Worm (Caenorhabditis elegans) whole organism, L2 larva: ENCODE data around the gene trp-1.
A peak's percentile ranks its signal among the peaks of the same experiment; 100 is the strongest.

Experiments
- C34F6.9 ChIP-seq: fragments of 150-350 bp; optimal IDR thresholded peaks from 2 replicates; lab custom pipeline; 2014; ENCODE audit warnings: missing biosample characterization, missing genetic modification characterization
- F13H6.1 ChIP-seq: sonication (generic microtip); optimal IDR thresholded peaks from 2 replicates; lab custom pipeline; 2016; ENCODE audit warnings: missing genetic modification characterization, missing compliant biosample characterization
- R02D3.7 ChIP-seq: fragments of 150-350 bp; optimal IDR thresholded peaks from 2 replicates; lab custom pipeline; 2014; ENCODE audit warnings: missing biosample characterization, missing genetic modification characterization
- Y55F3AM.14 ChIP-seq: fragments of 200-800 bp; sonication (Bioruptor generic); optimal IDR thresholded peaks from 2 replicates; lab custom pipeline; 2018; ENCODE audit warnings: mild to moderate bottlenecking, missing genetic modification characterization, missing compliant biosample characterization
- ZK546.5 ChIP-seq: sonication (generic microtip); optimal IDR thresholded peaks from 2 replicates; lab custom pipeline; 2017; ENCODE audit warnings: missing biosample characterization, missing genetic modification characterization
- aly-2 ChIP-seq: fragments of 150-350 bp; optimal IDR thresholded peaks from 2 replicates; lab custom pipeline; 2014; ENCODE audit warnings: missing biosample characterization, missing genetic modification characterization
- blmp-1 ChIP-seq: sonication (generic microtip); optimal IDR thresholded peaks from 2 replicates; lab custom pipeline; 2017; ENCODE audit warnings: missing genetic modification characterization, mild to moderate bottlenecking, missing compliant biosample characterization, antibody characterized with exemption, moderate library complexity; ENCODE audit not compliant: insufficient read depth
- ceh-82 ChIP-seq: fragments of 150-350 bp; optimal IDR thresholded peaks from 2 replicates; lab custom pipeline; 2014; ENCODE audit warnings: missing biosample characterization, missing genetic modification characterization
- crh-2 ChIP-seq: sonication (generic microtip); optimal IDR thresholded peaks from 2 replicates; lab custom pipeline; 2017; ENCODE audit warnings: missing biosample characterization, missing genetic modification characterization
- dmd-4 ChIP-seq: sonication (generic microtip); optimal IDR thresholded peaks from 2 replicates; lab custom pipeline; 2017; ENCODE audit warnings: missing biosample characterization, missing genetic modification characterization
- egl-27 ChIP-seq: sonication (generic microtip); optimal IDR thresholded peaks from 3 replicates; lab custom pipeline; 2017; ENCODE audit warnings: missing biosample characterization, missing genetic modification reagents, missing genetic modification characterization
- elt-3 ChIP-seq: sonication (generic microtip); optimal IDR thresholded peaks from 2 replicates; lab custom pipeline; 2017; ENCODE audit warnings: missing biosample characterization, missing genetic modification characterization
- fos-1 ChIP-seq: fragments of 150-350 bp; optimal IDR thresholded peaks from 2 replicates; lab custom pipeline; 2014; ENCODE audit warnings: missing biosample characterization, missing genetic modification characterization
- gmeb-1 ChIP-seq: fragments of 150-350 bp; optimal IDR thresholded peaks from 2 replicates; lab custom pipeline; 2014; ENCODE audit warnings: missing biosample characterization, missing genetic modification characterization
- lin-11 ChIP-seq: fragments of 150-350 bp; sonication (generic microtip); optimal IDR thresholded peaks from 2 replicates; lab custom pipeline; 2014; ENCODE audit warnings: missing biosample characterization, missing genetic modification characterization, inconsistent platforms, mixed read lengths
- lin-13 ChIP-seq: fragments of 150-350 bp; optimal IDR thresholded peaks from 2 replicates; lab custom pipeline; 2014; ENCODE audit warnings: missing biosample characterization, missing genetic modification reagents, missing genetic modification characterization
- lsy-2 ChIP-seq, 2 experiments: fragments of 150-350 bp in 1 of 2; sonication (generic microtip) in 1 of 2; optimal IDR thresholded peaks; 2 replicates each; lab custom pipeline; 2014 to 2017; ENCODE audit warnings: missing biosample characterization in 2 of 2, missing genetic modification characterization in 2 of 2
- mdl-1 ChIP-seq, 2 experiments: fragments of 150-350 bp in 1 of 2; sonication (generic microtip) in 1 of 2; optimal IDR thresholded peaks; 2 replicates each; lab custom pipeline; 2017; ENCODE audit warnings: missing biosample characterization in 2 of 2, missing genetic modification characterization in 2 of 2
- nhr-10 ChIP-seq: sonication (generic microtip); optimal IDR thresholded peaks from 2 replicates; lab custom pipeline; 2017; ENCODE audit warnings: missing biosample characterization, missing genetic modification characterization
- nhr-11 ChIP-seq: fragments of 150-350 bp; optimal IDR thresholded peaks from 2 replicates; lab custom pipeline; 2014; ENCODE audit warnings: missing biosample characterization, missing genetic modification characterization
- nhr-12 ChIP-seq: fragments of 150-350 bp; optimal IDR thresholded peaks from 2 replicates; lab custom pipeline; 2014; ENCODE audit warnings: missing biosample characterization, missing genetic modification characterization
- nhr-129 ChIP-seq: fragments of 150-350 bp; optimal IDR thresholded peaks from 2 replicates; lab custom pipeline; 2014; ENCODE audit warnings: missing biosample characterization, missing genetic modification characterization
- nhr-21 ChIP-seq: fragments of 150-350 bp; optimal IDR thresholded peaks from 2 replicates; lab custom pipeline; 2014; ENCODE audit warnings: missing biosample characterization, missing genetic modification characterization
- nhr-23 ChIP-seq: fragments of 150-350 bp; optimal IDR thresholded peaks from 2 replicates; lab custom pipeline; 2014; ENCODE audit warnings: missing biosample characterization, missing genetic modification reagents, missing genetic modification characterization
- peb-1 ChIP-seq: fragments of 150-350 bp; optimal IDR thresholded peaks from 2 replicates; lab custom pipeline; 2014; ENCODE audit warnings: missing biosample characterization, missing genetic modification characterization
- sem-4 ChIP-seq: fragments of 150-350 bp; optimal IDR thresholded peaks from 2 replicates; lab custom pipeline; 2014; ENCODE audit warnings: missing biosample characterization, missing genetic modification reagents, missing genetic modification characterization
- skn-1 ChIP-seq: sonication (generic microtip); optimal IDR thresholded peaks from 2 replicates; lab custom pipeline; 2017; ENCODE audit warnings: missing biosample characterization, missing genetic modification characterization
- sma-9 ChIP-seq, 2 experiments: fragments of 150-350 bp in 1 of 2; sonication (generic microtip) in 1 of 2; optimal IDR thresholded peaks; 2 replicates each; lab custom pipeline; 2014 to 2016; ENCODE audit warnings: missing genetic modification characterization in 2 of 2, mild to moderate bottlenecking in 1 of 2, missing biosample characterization in 1 of 2, missing compliant biosample characterization in 1 of 2, missing genetic modification reagents in 1 of 2, moderate library complexity in 1 of 2
- snpc-4 ChIP-seq: fragments of 150-350 bp; optimal IDR thresholded peaks from 2 replicates; lab custom pipeline; 2014; ENCODE audit warnings: missing biosample characterization, missing genetic modification characterization
- unc-55 ChIP-seq: fragments of 150-350 bp; sonication (generic microtip); optimal IDR thresholded peaks from 3 replicates; lab custom pipeline; 2014; ENCODE audit warnings: missing biosample characterization, missing genetic modification reagents, missing genetic modification characterization
- ztf-1 ChIP-seq: fragments of 200-800 bp; sonication (Bioruptor generic); conservative IDR thresholded peaks from 2 replicates; pipeline ENCODE4 v1.3.6; 2022; ENCODE audit warnings: missing genetic modification characterization, missing compliant biosample characterization
- ztf-11 ChIP-seq: sonication (generic microtip); optimal IDR thresholded peaks from 2 replicates; lab custom pipeline; 2017; ENCODE audit warnings: missing biosample characterization, missing genetic modification characterization
- ztf-4 ChIP-seq: fragments of 150-350 bp; optimal IDR thresholded peaks from 2 replicates; lab custom pipeline; 2014; ENCODE audit warnings: missing biosample characterization, missing genetic modification characterization

Gene trp-1

DNA sequence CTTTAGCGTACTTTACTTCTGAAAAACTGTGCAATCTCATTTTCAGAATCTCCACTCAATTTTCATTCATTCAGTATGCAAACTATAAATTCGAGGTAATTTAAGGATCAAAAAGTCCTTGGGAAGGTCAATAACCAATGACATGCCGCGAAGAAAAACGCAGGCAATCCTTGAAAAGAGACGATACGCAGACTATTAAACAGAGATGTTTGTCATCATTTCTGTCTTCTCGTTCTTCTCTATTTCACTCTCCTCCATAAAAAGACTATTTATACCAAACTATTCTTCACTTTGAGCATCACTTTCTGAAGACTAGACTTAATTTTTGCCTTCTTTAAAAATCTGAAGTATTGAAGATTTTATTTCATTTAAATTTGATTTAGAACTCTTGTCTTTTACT is 17.2 kb downstream of the trp-1 start, which contains the start of gene C02D5.4:
Gene C02D5.4, plus strand, starts transcription at position 41 of the 400 bp plus-strand sequence.
- TF ChIP-seq skn-1 (tag; lab: Kevin White, UChicago) = peak; percentile 99
- no peak for TF ChIP-seq gmeb-1 (tag; lab: Kevin White, UChicago)
- TF ChIP-seq unc-55 (GFP tag; lab: Kevin White, UChicago) = peak; percentile 21
- TF ChIP-seq nhr-21 (tag; lab: Kevin White, UChicago) = no peak
- TF ChIP-seq C34F6.9 (tag; lab: Kevin White, UChicago) = peak; percentile 30
- no peak for TF ChIP-seq nhr-11 (tag; lab: Kevin White, UChicago)
- no peak for TF ChIP-seq sem-4 (tag; lab: Kevin White, UChicago)
- TF ChIP-seq fos-1 = peak; percentile 40
- peak; percentile 53 for TF ChIP-seq sma-9 (GFP tag; optimal IDR thresholded peaks at IDR 0.05; lab: Kevin White, UChicago)
- no peak for TF ChIP-seq sma-9 (tag; optimal IDR thresholded peaks at IDR 0.05; lab: Kevin White, UChicago)
- peak; percentile 22 for TF ChIP-seq nhr-129 (tag; lab: Kevin White, UChicago)
- no peak for TF ChIP-seq lin-11 (tag; lab: Kevin White, UChicago)
- no peak for TF ChIP-seq nhr-10 (tag; lab: Kevin White, UChicago)

DNA sequence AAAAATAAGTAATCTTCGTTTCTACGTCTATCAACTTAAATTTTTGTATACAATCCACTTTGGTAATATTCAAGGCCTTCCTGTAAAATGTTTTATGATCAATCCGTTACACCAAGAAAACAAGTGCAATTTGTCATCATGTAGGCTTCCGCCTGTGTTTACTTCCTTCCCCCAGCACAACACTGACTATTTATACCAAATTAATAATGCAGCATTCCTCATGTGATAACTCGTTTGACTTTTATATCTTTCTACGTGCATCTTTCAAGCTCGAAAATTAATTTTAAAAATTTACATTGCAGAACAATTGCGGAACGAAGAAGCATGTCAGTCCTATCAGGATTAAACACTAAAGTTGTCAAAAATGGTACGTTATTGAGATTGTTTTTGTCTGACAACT is 19.5 kb downstream of the trp-1 start, which contains the start of gene gsto-2:
Gene gsto-2, plus strand, starts transcription at position 301 of the 400 bp plus-strand sequence.
- TF ChIP-seq mdl-1 (tag; optimal IDR thresholded peaks at IDR 0.05; lab: Kevin White, UChicago) = no peak
- TF ChIP-seq nhr-11 (tag; lab: Kevin White, UChicago) = no peak
- TF ChIP-seq ztf-11 = no peak
- no peak for TF ChIP-seq ztf-4 (tag; lab: Kevin White, UChicago)
- no peak for TF ChIP-seq blmp-1 (tag; lab: Kevin White, UChicago)
- no peak for TF ChIP-seq skn-1 (tag; lab: Kevin White, UChicago)
- TF ChIP-seq elt-3 (tag; lab: Kevin White, UChicago) = no peak
- no peak for TF ChIP-seq C34F6.9 (tag; lab: Kevin White, UChicago)
- TF ChIP-seq peb-1 = no peak
- TF ChIP-seq ZK546.5 (tag; lab: Kevin White, UChicago) = no peak
- TF ChIP-seq Y55F3AM.14 (GFP tag; lab: Kevin White, UChicago) = no peak
- TF ChIP-seq lsy-2 (tag; optimal IDR thresholded peaks at IDR 0.05; lab: Kevin White, UChicago) = no peak
- TF ChIP-seq ceh-82 (tag; lab: Kevin White, UChicago) = no peak
- no peak for TF ChIP-seq R02D3.7 (tag; lab: Kevin White, UChicago)
- no peak for TF ChIP-seq nhr-23
- TF ChIP-seq nhr-21 (tag; lab: Kevin White, UChicago) = no peak
- TF ChIP-seq ztf-1 = no peak

DNA sequence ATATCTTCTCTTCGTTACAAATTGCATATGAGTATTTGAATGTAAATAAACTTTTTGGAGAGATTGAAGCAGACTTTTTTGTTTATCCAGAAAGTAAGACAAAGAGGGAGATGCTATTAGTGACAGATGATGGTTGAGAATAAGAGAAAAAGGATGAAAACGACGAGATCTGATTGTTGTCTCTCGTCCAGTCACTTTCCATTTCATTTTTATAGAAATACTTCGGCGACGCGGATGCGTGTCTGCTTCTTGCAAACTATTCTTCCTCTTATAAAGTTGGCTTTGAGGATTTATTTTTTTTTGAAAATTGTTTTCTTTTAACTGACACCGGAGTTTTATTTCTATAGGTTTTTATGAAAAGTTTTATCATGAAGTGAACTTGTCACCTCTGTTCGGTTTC is 20.8 kb downstream of the trp-1 start:
- TF ChIP-seq blmp-1 (tag; lab: Kevin White, UChicago) = peak; percentile 74
- no peak for TF ChIP-seq ceh-82 (tag; lab: Kevin White, UChicago)

DNA sequence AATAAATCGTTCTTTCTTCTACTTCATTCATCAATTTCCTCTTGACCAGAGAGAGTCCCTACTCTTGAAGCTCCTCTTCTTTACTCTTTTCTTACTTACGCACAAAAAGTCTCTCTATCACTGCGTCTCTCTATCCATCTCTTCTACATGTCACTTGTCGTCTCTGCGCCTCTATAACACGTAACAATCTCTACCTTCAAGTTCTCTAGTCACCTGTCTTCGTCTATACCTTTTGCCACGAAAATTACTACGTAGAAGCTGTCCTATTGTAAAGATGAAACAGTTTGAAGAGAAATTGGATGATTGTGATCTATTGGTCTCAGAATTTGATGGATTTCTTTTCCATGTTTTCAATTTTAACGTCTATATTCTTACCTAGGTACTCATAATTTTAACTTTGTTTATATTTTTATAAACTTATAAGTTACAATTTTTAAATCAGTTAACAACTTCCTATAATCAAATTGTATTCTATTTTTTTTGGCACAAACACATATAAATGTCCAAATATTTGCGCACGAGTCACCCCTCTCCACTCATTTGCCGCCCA is 22.0 kb downstream of the trp-1 start, which contains the start of gene C02D5.2:
Gene C02D5.2, plus strand, starts transcription at position 500 of the 550 bp plus-strand sequence.
- TF ChIP-seq lin-13 (GFP tag; lab: Kevin White, UChicago) = no peak
- peak; percentile 45 for TF ChIP-seq fos-1
- peak; percentile 1 for TF ChIP-seq egl-27 (tag; lab: Kevin White, UChicago)
- no peak for TF ChIP-seq aly-2 (tag; lab: Kevin White, UChicago)
- peak in 1 of 2 experiments; percentile 70 for TF ChIP-seq lsy-2 (tag; optimal IDR thresholded peaks at IDR 0.05; lab: Kevin White, UChicago)
- TF ChIP-seq snpc-4 (tag; lab: Kevin White, UChicago) = no peak
- TF ChIP-seq sma-9 (GFP tag; optimal IDR thresholded peaks at IDR 0.05; lab: Kevin White, UChicago) = peak; percentile 52
- TF ChIP-seq sma-9 (tag; optimal IDR thresholded peaks at IDR 0.05; lab: Kevin White, UChicago) = no peak
- no peak for TF ChIP-seq ztf-4 (tag; lab: Kevin White, UChicago)
- TF ChIP-seq dmd-4 (tag; lab: Kevin White, UChicago) = no peak
- TF ChIP-seq C34F6.9 (tag; lab: Kevin White, UChicago) = peak; percentile 64
- peak; percentile 72 for TF ChIP-seq nhr-129 (tag; lab: Kevin White, UChicago)
- TF ChIP-seq ceh-82 (tag; lab: Kevin White, UChicago) = no peak
- TF ChIP-seq F13H6.1 (tag; lab: Kevin White, UChicago) = peak; percentile 47
- no peak for TF ChIP-seq nhr-12 (tag; lab: Kevin White, UChicago)
- TF ChIP-seq ztf-1 = no peak
- peak; percentile 78 for TF ChIP-seq crh-2 (tag; lab: Kevin White, UChicago)
- TF ChIP-seq blmp-1 (tag; lab: Kevin White, UChicago) = peak; percentile 11
- TF ChIP-seq unc-55 (GFP tag; lab: Kevin White, UChicago) = peak; percentile 23
- TF ChIP-seq, all 48 proteins: peak for 10
